Fruit fly (Drosophila melanogaster) whole organism, embryonic: ENCODE results near the gene CNMa.

Source experiments
- Asciz ChIP-seq: fragments of 200-800 bp; sonication (Bioruptor generic); optimal IDR thresholded peaks from 2 replicates; lab custom pipeline; 2017; ENCODE audit warnings: missing biosample characterization, mild to moderate bottlenecking, missing genetic modification characterization, missing genetic modification reagents
- CG10147 ChIP-seq: fragments of 200-800 bp; sonication (Bioruptor generic); optimal IDR thresholded peaks from 2 replicates; lab custom pipeline; 2019; ENCODE audit warnings: missing biosample characterization, mild to moderate bottlenecking, missing genetic modification characterization, moderate library complexity
- CG10267 ChIP-seq: fragments of 200-800 bp; sonication (Bioruptor generic); optimal IDR thresholded peaks from 2 replicates; lab custom pipeline; 2018; ENCODE audit warnings: missing biosample characterization, mild to moderate bottlenecking, missing genetic modification characterization, moderate library complexity
- CG11456 ChIP-seq: fragments of 200-800 bp; sonication (Bioruptor generic); IDR thresholded peaks from 3 replicates; pipeline ENCODE4 v1.3.6; 2022; ENCODE audit warnings: missing biosample characterization, missing genetic modification characterization
- CG12104 ChIP-seq: fragments of 200-800 bp; sonication (Bioruptor generic); optimal IDR thresholded peaks from 3 replicates; lab custom pipeline; 2016; ENCODE audit warnings: missing biosample characterization, missing genetic modification characterization
- CG12219 ChIP-seq: fragments of 200-800 bp; sonication (Bioruptor generic); optimal IDR thresholded peaks from 3 replicates; lab custom pipeline; 2018; ENCODE audit warnings: missing biosample characterization, mild to moderate bottlenecking, missing genetic modification characterization
- CG1233 ChIP-seq: fragments of 200-800 bp; sonication (Bioruptor generic); optimal IDR thresholded peaks from 4 replicates; lab custom pipeline; 2018; ENCODE audit warnings: missing biosample characterization, mild to moderate bottlenecking, missing genetic modification characterization
- CG12769 ChIP-seq: fragments of 200-800 bp; sonication (Bioruptor generic); optimal IDR thresholded peaks from 2 replicates; lab custom pipeline; 2019; ENCODE audit warnings: missing biosample characterization, mild to moderate bottlenecking, missing genetic modification characterization, moderate library complexity
- CG13296 ChIP-seq: fragments of 200-800 bp; sonication (Bioruptor generic); optimal IDR thresholded peaks from 3 replicates; lab custom pipeline; 2018; ENCODE audit warnings: missing biosample characterization, mild to moderate bottlenecking, missing genetic modification characterization
- CG14441 ChIP-seq: fragments of 200-800 bp; sonication (Bioruptor generic); IDR thresholded peaks from 2 replicates; pipeline ENCODE4 v1.3.6; 2022; ENCODE audit warnings: missing biosample characterization, missing genetic modification characterization
- CG17385 ChIP-seq: fragments of 200-800 bp; sonication (Bioruptor generic); optimal IDR thresholded peaks from 3 replicates; lab custom pipeline; 2018; ENCODE audit warnings: missing biosample characterization, mild to moderate bottlenecking, missing genetic modification characterization
- CG17912 ChIP-seq: fragments of 200-800 bp; sonication (Bioruptor generic); optimal IDR thresholded peaks from 2 replicates; lab custom pipeline; 2018; ENCODE audit warnings: missing biosample characterization, mild to moderate bottlenecking, missing genetic modification characterization
- CG18476 ChIP-seq: fragments of 200-800 bp; sonication (Bioruptor generic); optimal IDR thresholded peaks from 2 replicates; lab custom pipeline; 2016; ENCODE audit warnings: missing biosample characterization, mild to moderate bottlenecking, missing genetic modification characterization
- CG32532 ChIP-seq: fragments of 200-800 bp; sonication (Bioruptor generic); IDR thresholded peaks from 2 replicates; pipeline ENCODE4 v1.3.6; 2022; ENCODE audit warnings: missing biosample characterization, missing genetic modification characterization
- CG6175 ChIP-seq: fragments of 200-800 bp; sonication (Bioruptor generic); IDR thresholded peaks from 3 replicates; pipeline ENCODE4 v1.3.6; 2022; ENCODE audit warnings: missing biosample characterization, missing genetic modification characterization
- CG6254 ChIP-seq: fragments of 200-800 bp; sonication (Bioruptor generic); optimal IDR thresholded peaks from 3 replicates; lab custom pipeline; 2017; ENCODE audit warnings: mild to moderate bottlenecking, missing biosample characterization, missing genetic modification reagents, missing genetic modification characterization
- CG6654 ChIP-seq: fragments of 200-800 bp; sonication (Bioruptor generic); optimal IDR thresholded peaks from 2 replicates; lab custom pipeline; 2017; ENCODE audit warnings: missing biosample characterization, mild to moderate bottlenecking, missing genetic modification characterization
- CG8089 ChIP-seq: fragments of 200-800 bp; sonication (Bioruptor generic); optimal IDR thresholded peaks from 3 replicates; lab custom pipeline; 2016; ENCODE audit warnings: missing biosample characterization, missing genetic modification characterization
- CG8765 ChIP-seq: fragments of 200-800 bp; sonication (Bioruptor generic); IDR thresholded peaks from 2 replicates; pipeline ENCODE4 v1.3.6; 2022; ENCODE audit warnings: missing biosample characterization, missing genetic modification characterization
- Dek ChIP-seq: fragments of 200-800 bp; sonication (Bioruptor generic); optimal IDR thresholded peaks from 3 replicates; lab custom pipeline; 2019; ENCODE audit warnings: missing biosample characterization, mild to moderate bottlenecking, missing genetic modification characterization, moderate library complexity
- Dp ChIP-seq: fragments of 200-800 bp; sonication (Bioruptor generic); optimal IDR thresholded peaks from 2 replicates; lab custom pipeline; 2018; ENCODE audit warnings: missing biosample characterization, mild to moderate bottlenecking, missing genetic modification characterization, moderate library complexity
- E2f2 ChIP-seq: fragments of 200-800 bp; sonication (Bioruptor generic); IDR thresholded peaks from 2 replicates; pipeline ENCODE4 v1.3.6; 2022; ENCODE audit warnings: missing biosample characterization, missing genetic modification characterization
- Eip74EF ChIP-seq, 2 experiments: fragments of 200-800 bp in 1 of 2; fragments of >200 bp in 1 of 2; sonication (Bioruptor generic) in 1 of 2; optimal IDR thresholded peaks; 2 replicates each; lab custom pipeline; 2017 to 2019; ENCODE audit warnings: missing biosample characterization in 2 of 2, missing genetic modification characterization in 2 of 2, mild to moderate bottlenecking in 1 of 2, moderate library complexity in 1 of 2
- Fer3 ChIP-seq: fragments of 200-800 bp; sonication (Bioruptor generic); optimal IDR thresholded peaks from 2 replicates; lab custom pipeline; 2018; ENCODE audit warnings: missing biosample characterization, mild to moderate bottlenecking, missing genetic modification characterization, moderate library complexity
- HLH3B ChIP-seq: fragments of 200-800 bp; sonication (Bioruptor generic); IDR thresholded peaks from 2 replicates; pipeline ENCODE4 v1.3.6; 2022; ENCODE audit warnings: missing biosample characterization, missing genetic modification characterization
- Jarid2 ChIP-seq: fragments of 200-800 bp; sonication (Bioruptor generic); optimal IDR thresholded peaks from 3 replicates; lab custom pipeline; 2017; ENCODE audit warnings: mild to moderate bottlenecking, missing biosample characterization, missing genetic modification reagents, missing genetic modification characterization
- MTF-1 ChIP-seq: fragments of 200-800 bp; sonication (Bioruptor generic); optimal IDR thresholded peaks from 2 replicates; lab custom pipeline; 2018; ENCODE audit warnings: missing biosample characterization, mild to moderate bottlenecking, missing genetic modification characterization, borderline replicate concordance
- Mes4 ChIP-seq: fragments of 200-800 bp; sonication (Bioruptor generic); optimal IDR thresholded peaks from 2 replicates; lab custom pipeline; 2016; ENCODE audit warnings: missing biosample characterization, missing genetic modification characterization
- Ptx1 ChIP-seq: fragments of 200-800 bp; sonication (Bioruptor generic); IDR thresholded peaks from 2 replicates; pipeline ENCODE4 v1.3.6; 2022; ENCODE audit warnings: missing biosample characterization, missing genetic modification characterization
- Spps ChIP-seq: fragments of 200-800 bp; sonication (Bioruptor generic); optimal IDR thresholded peaks from 2 replicates; lab custom pipeline; 2018; ENCODE audit warnings: missing biosample characterization, mild to moderate bottlenecking, missing genetic modification characterization
- Trl ChIP-seq, 3 experiments: fragments of >200 bp in 2 of 3; fragments of 200-800 bp in 1 of 3; sonication (Bioruptor generic) in 1 of 3; optimal IDR thresholded peaks; 2 replicates in 1 of 3; 3 replicates in 2 of 3; lab custom pipeline; 2016 to 2017; ENCODE audit warnings: missing biosample characterization in 1 of 3, missing genetic modification characterization in 1 of 3
- cato ChIP-seq: fragments of 200-800 bp; sonication (Bioruptor generic); optimal IDR thresholded peaks from 2 replicates; lab custom pipeline; 2016; ENCODE audit warnings: missing biosample characterization, missing genetic modification characterization, borderline replicate concordance
- caup ChIP-seq: fragments of 200-800 bp; sonication (Bioruptor generic); optimal IDR thresholded peaks from 3 replicates; lab custom pipeline; 2017; ENCODE audit warnings: missing biosample characterization, mild to moderate bottlenecking, missing genetic modification characterization, moderate library complexity; ENCODE audit not compliant: severe bottlenecking
- cg ChIP-seq: fragments of 200-800 bp; sonication (Bioruptor generic); optimal IDR thresholded peaks from 3 replicates; lab custom pipeline; 2019; ENCODE audit warnings: missing biosample characterization, mild to moderate bottlenecking, missing genetic modification characterization, moderate library complexity
- chn ChIP-seq: fragments of 200-800 bp; sonication (Bioruptor generic); optimal IDR thresholded peaks from 2 replicates; lab custom pipeline; 2016; ENCODE audit warnings: missing biosample characterization, missing genetic modification characterization
- croc ChIP-seq: fragments of 200-800 bp; sonication (Bioruptor generic); conservative IDR thresholded peaks from 3 replicates; pipeline ENCODE4 v1.3.6; 2022; ENCODE audit warnings: missing biosample characterization, missing genetic modification characterization
- dm ChIP-seq: fragments of 200-800 bp; sonication (Bioruptor generic); optimal IDR thresholded peaks from 3 replicates; lab custom pipeline; 2016; ENCODE audit warnings: missing biosample characterization, missing genetic modification characterization
- dmrt11E ChIP-seq: fragments of 200-800 bp; sonication (Bioruptor generic); optimal IDR thresholded peaks from 3 replicates; lab custom pipeline; 2018; ENCODE audit warnings: missing biosample characterization, mild to moderate bottlenecking, missing genetic modification characterization, moderate library complexity
- dpn ChIP-seq, 2 experiments: fragments of 200-800 bp; sonication (Bioruptor generic); optimal IDR thresholded peaks; 3 replicates each; lab custom pipeline; 2016; ENCODE audit warnings: missing biosample characterization in 2 of 2, missing genetic modification characterization in 2 of 2
- gsb ChIP-seq: fragments of 200-800 bp; sonication (Bioruptor generic); IDR thresholded peaks from 2 replicates; pipeline ENCODE4 v1.3.6; 2022; ENCODE audit warnings: missing biosample characterization, missing genetic modification characterization
- kni ChIP-seq: fragments of 200-800 bp; sonication (Bioruptor generic); optimal IDR thresholded peaks from 3 replicates; lab custom pipeline; 2017; ENCODE audit warnings: mild to moderate bottlenecking, missing biosample characterization, missing genetic modification reagents, missing genetic modification characterization
- lbe ChIP-seq: fragments of 200-800 bp; sonication (Bioruptor generic); optimal IDR thresholded peaks from 2 replicates; lab custom pipeline; 2016; ENCODE audit warnings: missing biosample characterization, mild to moderate bottlenecking, missing genetic modification characterization
- nmo ChIP-seq: fragments of 200-800 bp; sonication (Bioruptor generic); optimal IDR thresholded peaks from 2 replicates; lab custom pipeline; 2018; ENCODE audit warnings: missing biosample characterization, mild to moderate bottlenecking, missing genetic modification characterization, moderate library complexity
- oc ChIP-seq: fragments of 200-800 bp; sonication (Bioruptor generic); optimal IDR thresholded peaks from 2 replicates; lab custom pipeline; 2018; ENCODE audit warnings: missing biosample characterization, mild to moderate bottlenecking, missing genetic modification characterization, moderate library complexity
- org-1 ChIP-seq: fragments of 200-800 bp; sonication (Bioruptor generic); optimal IDR thresholded peaks from 2 replicates; lab custom pipeline; 2017; ENCODE audit warnings: missing biosample characterization, missing genetic modification characterization
- otp ChIP-seq: fragments of 200-800 bp; sonication (Bioruptor generic); IDR thresholded peaks from 3 replicates; pipeline ENCODE4, ENCODE4 v1.3.6; 2022; ENCODE audit warnings: missing biosample characterization, missing genetic modification characterization
- slbo ChIP-seq: fragments of 200-800 bp; sonication (Bioruptor generic); IDR thresholded peaks from 2 replicates; pipeline ENCODE4 v1.3.6; 2022; ENCODE audit warnings: missing biosample characterization, missing genetic modification characterization
- slou ChIP-seq: fragments of 200-800 bp; sonication (Bioruptor generic); optimal IDR thresholded peaks from 3 replicates; lab custom pipeline; 2016; ENCODE audit warnings: missing biosample characterization, missing genetic modification characterization
- sob ChIP-seq: fragments of 200-800 bp; sonication (Bioruptor generic); IDR thresholded peaks from 2 replicates; pipeline ENCODE4 v1.3.6; 2022; ENCODE audit warnings: missing biosample characterization, missing genetic modification characterization
- zfh1 ChIP-seq: fragments of 200-800 bp; sonication (Bioruptor generic); IDR thresholded peaks from 3 replicates; pipeline ENCODE4 v1.3.6; 2022; ENCODE audit warnings: missing biosample characterization, missing genetic modification characterization

The CNMa gene

dm6 chr3L:1859563-1859962, 4.2 kb upstream of the CNMa start (continued):
- peak; percentile 39 for TF ChIP-seq Asciz (GFP tag; lab: Kevin White, UChicago)
- peak; percentile 0 for TF ChIP-seq MTF-1 (GFP tag; lab: Kevin White, UChicago)
- TF ChIP-seq CG12219 (GFP tag; lab: Kevin White, UChicago) = no peak
- no peak for TF ChIP-seq oc
- TF ChIP-seq CG18476 (GFP tag; lab: Kevin White, UChicago) = no peak
- no peak for TF ChIP-seq CG6654 (GFP tag; lab: Kevin White, UChicago)
- no peak for TF ChIP-seq Ptx1
- TF ChIP-seq Spps (tag; lab: Kevin White, UChicago) = no peak
- TF ChIP-seq CG10147 = no peak
- TF ChIP-seq CG14441 = no peak
- TF ChIP-seq Dp (GFP tag; lab: Kevin White, UChicago) = no peak
- TF ChIP-seq CG6254 (GFP tag; lab: Kevin White, UChicago) = peak; percentile 31
- no peak for TF ChIP-seq CG8765 (GFP tag; lab: Robert Waterston, UW)
- TF ChIP-seq otp (GFP tag; lab: Robert Waterston, UW) = 0 out of 3 replicates have a peak, but pooled peaks have one; percentile 14
- no peak; the same call in 1 of the 2 replicates for TF ChIP-seq sob (GFP tag; lab: Robert Waterston, UW)
- no peak for TF ChIP-seq cato (GFP tag; lab: Kevin White, UChicago)
- peak; percentile 7 for TF ChIP-seq CG10267 (tag; lab: Kevin White, UChicago)
- TF ChIP-seq nmo (GFP tag; lab: Kevin White, UChicago) = no peak
- 0 out of 2 replicates have a peak, but pooled peaks have one; percentile 28 for TF ChIP-seq CG32532 (GFP tag; lab: Robert Waterston, UW)
- no peak for TF ChIP-seq gsb (GFP tag; lab: Robert Waterston, UW)
- TF ChIP-seq CG17385 = peak; percentile 15
- peak; percentile 12 for TF ChIP-seq Fer3 (tag; lab: Kevin White, UChicago)
- TF ChIP-seq caup = peak; percentile 7
- no peak for TF ChIP-seq CG6175 (GFP tag; lab: Robert Waterston, UW)
- TF ChIP-seq dmrt11E (tag; lab: Kevin White, UChicago) = no peak
- TF ChIP-seq Jarid2 (GFP tag; lab: Kevin White, UChicago) = no peak
- no peak for TF ChIP-seq croc
- TF ChIP-seq CG1233 (GFP tag; lab: Kevin White, UChicago) = peak; percentile 55
- TF ChIP-seq CG11456 (GFP tag; lab: Robert Waterston, UW) = peak; percentile 43; the same call in 1 of the 3 replicates
- TF ChIP-seq cg = peak; percentile 82
- TF ChIP-seq Trl (optimal IDR thresholded peaks at IDR 0.05; lab: Kevin White, UChicago) = peak; percentile 24 to 46
- no peak for TF ChIP-seq Trl (GFP tag; optimal IDR thresholded peaks at IDR 0.05; lab: Kevin White, UChicago)
- peak in 1 of 2 experiments; percentile 23 for TF ChIP-seq dpn (GFP tag; optimal IDR thresholded peaks at IDR 0.05; lab: Kevin White, UChicago)
- TF ChIP-seq CG13296 (GFP tag; lab: Kevin White, UChicago) = peak; percentile 36
- TF ChIP-seq CG12104 (GFP tag; lab: Kevin White, UChicago) = peak; percentile 0
- no peak for TF ChIP-seq CG17912 (GFP tag; lab: Kevin White, UChicago)
- TF ChIP-seq CG12769 = no peak
- no peak for TF ChIP-seq kni (GFP tag; lab: Kevin White, UChicago)
- TF ChIP-seq org-1 = no peak
- no peak for TF ChIP-seq chn (GFP tag; lab: Kevin White, UChicago)
- TF ChIP-seq lbe (GFP tag; lab: Kevin White, UChicago) = no peak
- no peak for TF ChIP-seq Dek (tag; lab: Kevin White, UChicago)
- TF ChIP-seq slbo (GFP tag; lab: Robert Waterston, UW) = no peak
- no peak for TF ChIP-seq dm
- TF ChIP-seq slou (GFP tag; lab: Kevin White, UChicago) = no peak
- TF ChIP-seq HLH3B (GFP tag; lab: Robert Waterston, UW) = no peak
- TF ChIP-seq Eip74EF (GFP tag; optimal IDR thresholded peaks at IDR 0.05; lab: Kevin White, UChicago) = peak in 1 of 2 experiments; percentile 21
- TF ChIP-seq Mes4 (GFP tag; lab: Kevin White, UChicago) = no peak
- TF ChIP-seq zfh1 (GFP tag; lab: Robert Waterston, UW) = 0 out of 3 replicates have a peak, but pooled peaks have one; percentile 18
- TF ChIP-seq CG8089 (GFP tag; lab: Kevin White, UChicago) = no peak
- TF ChIP-seq E2f2 (GFP tag; lab: Robert Waterston, UW) = no peak
